Worm (Caenorhabditis elegans) whole organism, L2 larva: ENCODE results near the gene fbxc-21.
"Not testable (repeated sequence)": the region's sequence is repeated elsewhere in the genome, so short reads cannot be mapped to it uniquely, and the experiment has no call there.

Source experiments
- C34F6.9 ChIP-seq: fragments of 150-350 bp; optimal IDR thresholded peaks from 2 replicates; lab custom pipeline; 2014; ENCODE audit warnings: missing biosample characterization, missing genetic modification characterization
- R02D3.7 ChIP-seq: fragments of 150-350 bp; optimal IDR thresholded peaks from 2 replicates; lab custom pipeline; 2014; ENCODE audit warnings: missing biosample characterization, missing genetic modification characterization
- Y55F3AM.14 ChIP-seq: fragments of 200-800 bp; sonication (Bioruptor generic); optimal IDR thresholded peaks from 2 replicates; lab custom pipeline; 2018; ENCODE audit warnings: mild to moderate bottlenecking, missing genetic modification characterization, missing compliant biosample characterization
- alr-1 ChIP-seq: fragments of 150-350 bp; optimal IDR thresholded peaks from 2 replicates; lab custom pipeline; 2014; ENCODE audit warnings: missing biosample characterization, missing genetic modification characterization
- ama-1 ChIP-seq: fragments of 150-350 bp; optimal IDR thresholded peaks from 2 replicates; lab custom pipeline; 2018; ENCODE audit warnings: inconsistent platforms
- blmp-1 ChIP-seq: sonication (generic microtip); optimal IDR thresholded peaks from 2 replicates; lab custom pipeline; 2017; ENCODE audit warnings: missing genetic modification characterization, mild to moderate bottlenecking, missing compliant biosample characterization, antibody characterized with exemption, moderate library complexity; ENCODE audit not compliant: insufficient read depth
- ceh-16 ChIP-seq: fragments of 150-350 bp; optimal IDR thresholded peaks from 2 replicates; lab custom pipeline; 2014; ENCODE audit warnings: missing biosample characterization, missing genetic modification characterization
- crh-2 ChIP-seq: sonication (generic microtip); optimal IDR thresholded peaks from 2 replicates; lab custom pipeline; 2017; ENCODE audit warnings: missing biosample characterization, missing genetic modification characterization
- dmd-4 ChIP-seq: sonication (generic microtip); optimal IDR thresholded peaks from 2 replicates; lab custom pipeline; 2017; ENCODE audit warnings: missing biosample characterization, missing genetic modification characterization
- elt-1 ChIP-seq: fragments of 150-350 bp; optimal IDR thresholded peaks from 2 replicates; lab custom pipeline; 2014; ENCODE audit warnings: missing biosample characterization, missing genetic modification characterization
- fos-1 ChIP-seq: fragments of 150-350 bp; optimal IDR thresholded peaks from 2 replicates; lab custom pipeline; 2014; ENCODE audit warnings: missing biosample characterization, missing genetic modification characterization
- gmeb-1 ChIP-seq: fragments of 150-350 bp; optimal IDR thresholded peaks from 2 replicates; lab custom pipeline; 2014; ENCODE audit warnings: missing biosample characterization, missing genetic modification characterization
- lin-11 ChIP-seq: fragments of 150-350 bp; sonication (generic microtip); optimal IDR thresholded peaks from 2 replicates; lab custom pipeline; 2014; ENCODE audit warnings: missing biosample characterization, missing genetic modification characterization, inconsistent platforms, mixed read lengths
- lin-13 ChIP-seq: fragments of 150-350 bp; optimal IDR thresholded peaks from 2 replicates; lab custom pipeline; 2014; ENCODE audit warnings: missing biosample characterization, missing genetic modification reagents, missing genetic modification characterization
- lin-39 ChIP-seq: fragments of 150-350 bp; optimal IDR thresholded peaks from 2 replicates; lab custom pipeline; 2014; ENCODE audit warnings: missing biosample characterization, missing genetic modification reagents, missing genetic modification characterization
- lsy-2 ChIP-seq, 2 experiments: fragments of 150-350 bp in 1 of 2; sonication (generic microtip) in 1 of 2; optimal IDR thresholded peaks; 2 replicates each; lab custom pipeline; 2014 to 2017; ENCODE audit warnings: missing biosample characterization in 2 of 2, missing genetic modification characterization in 2 of 2
- mab-5 ChIP-seq: fragments of 150-350 bp; optimal IDR thresholded peaks from 2 replicates; lab custom pipeline; 2014; ENCODE audit warnings: missing biosample characterization, missing genetic modification characterization
- mbf-1 ChIP-seq: sonication (generic microtip); optimal IDR thresholded peaks from 2 replicates; lab custom pipeline; 2017; ENCODE audit warnings: missing biosample characterization, missing genetic modification characterization
- nhr-10 ChIP-seq: sonication (generic microtip); optimal IDR thresholded peaks from 2 replicates; lab custom pipeline; 2017; ENCODE audit warnings: missing biosample characterization, missing genetic modification characterization
- nhr-11 ChIP-seq: fragments of 150-350 bp; optimal IDR thresholded peaks from 2 replicates; lab custom pipeline; 2014; ENCODE audit warnings: missing biosample characterization, missing genetic modification characterization
- nhr-77 ChIP-seq: fragments of 150-350 bp; optimal IDR thresholded peaks from 2 replicates; lab custom pipeline; 2014; ENCODE audit warnings: missing biosample characterization, missing genetic modification characterization
- peb-1 ChIP-seq: fragments of 150-350 bp; optimal IDR thresholded peaks from 2 replicates; lab custom pipeline; 2014; ENCODE audit warnings: missing biosample characterization, missing genetic modification characterization
- sem-4 ChIP-seq: fragments of 150-350 bp; optimal IDR thresholded peaks from 2 replicates; lab custom pipeline; 2014; ENCODE audit warnings: missing biosample characterization, missing genetic modification reagents, missing genetic modification characterization
- skn-1 ChIP-seq: sonication (generic microtip); optimal IDR thresholded peaks from 2 replicates; lab custom pipeline; 2017; ENCODE audit warnings: missing biosample characterization, missing genetic modification characterization
- sma-9 ChIP-seq, 2 experiments: fragments of 150-350 bp in 1 of 2; sonication (generic microtip) in 1 of 2; optimal IDR thresholded peaks; 2 replicates each; lab custom pipeline; 2014 to 2016; ENCODE audit warnings: missing genetic modification characterization in 2 of 2, mild to moderate bottlenecking in 1 of 2, missing biosample characterization in 1 of 2, missing compliant biosample characterization in 1 of 2, missing genetic modification reagents in 1 of 2, moderate library complexity in 1 of 2
- snpc-4 ChIP-seq: fragments of 150-350 bp; optimal IDR thresholded peaks from 2 replicates; lab custom pipeline; 2014; ENCODE audit warnings: missing biosample characterization, missing genetic modification characterization
- zag-1 ChIP-seq: fragments of 150-350 bp; optimal IDR thresholded peaks from 2 replicates; lab custom pipeline; 2014; ENCODE audit warnings: missing biosample characterization, missing genetic modification characterization
- ztf-1 ChIP-seq: fragments of 200-800 bp; sonication (Bioruptor generic); conservative IDR thresholded peaks from 2 replicates; pipeline ENCODE4 v1.3.6; 2022; ENCODE audit warnings: missing genetic modification characterization, missing compliant biosample characterization
- ztf-4 ChIP-seq: fragments of 150-350 bp; optimal IDR thresholded peaks from 2 replicates; lab custom pipeline; 2014; ENCODE audit warnings: missing biosample characterization, missing genetic modification characterization

fbxc-21 gene

ce11 chrII:1662881-1663280 lies 29.8 kb downstream of the fbxc-21 start, which contains the start of gene ZC204.14:
ZC204.14 (minus strand) TSS chrII:1662949.
- TF ChIP-seq nhr-10 (tag; lab: Kevin White, UChicago) (no peak), lsy-2 (tag; optimal IDR thresholded peaks at IDR 0.05; lab: Kevin White, UChicago) (peak in 1 of 2 experiments; percentile 41)

ce11 chrII:1661300-1661838 lies 31.4 kb downstream of the fbxc-21 start:
- TF ChIP-seq lsy-2 (tag; optimal IDR thresholded peaks at IDR 0.05; lab: Kevin White, UChicago) = peak in 1 of 2 experiments; percentile 33

- not testable (repeated sequence) for TF ChIP-seq ama-1; skn-1 (tag; lab: Kevin White, UChicago); nhr-77 (tag; lab: Kevin White, UChicago)
These were observed 31.8 kb downstream of the fbxc-21 start, which contains the start of gene ZC204.13 for ce11 chrII:1660888-1661287. ZC204.13 (minus strand) TSS chrII:1660988.

ce11 chrII:1659729-1660128 lies 33.0 kb downstream of the fbxc-21 start:
- peak; percentile 21 for TF ChIP-seq fos-1 (tag; lab: Kevin White, UChicago)
- TF ChIP-seq, all 48 proteins: peak for 1; not testable (repeated sequence) for 47

- TF ChIP-seq ztf-1 (GFP tag; lab: Robert Waterston, UW) (no peak), nhr-11 (tag; lab: Kevin White, UChicago) (no peak), zag-1 (tag; lab: Kevin White, UChicago) (no peak), gmeb-1 (tag; lab: Kevin White, UChicago) (no peak)
These were observed 35.5 kb downstream of the fbxc-21 start, which contains the start of gene ZC204.12 for ce11 chrII:1657202-1657601. ZC204.12 (minus strand) TSS chrII:1657302.

ce11 chrII:1654917-1655316 lies 37.8 kb downstream of the fbxc-21 start, which contains the start of gene btb-12:
btb-12 (plus strand) TSS chrII:1655217.
- no peak for TF ChIP-seq peb-1
- no peak for TF ChIP-seq dmd-4 (tag; lab: Kevin White, UChicago)
- TF ChIP-seq lin-11 (tag; lab: Kevin White, UChicago) = no peak
- TF ChIP-seq alr-1 (tag; lab: Kevin White, UChicago) = no peak
- TF ChIP-seq Y55F3AM.14 (GFP tag; lab: Kevin White, UChicago) = no peak
- TF ChIP-seq R02D3.7 (tag; lab: Kevin White, UChicago) = no peak
- no peak for TF ChIP-seq nhr-11 (tag; lab: Kevin White, UChicago)
- TF ChIP-seq lin-39 = no peak
- TF ChIP-seq elt-1 (tag; lab: Kevin White, UChicago) = no peak
- no peak for TF ChIP-seq blmp-1 (tag; lab: Kevin White, UChicago)
- no peak for TF ChIP-seq nhr-77 (tag; lab: Kevin White, UChicago)
- no peak for TF ChIP-seq fos-1 (tag; lab: Kevin White, UChicago)
- no peak for TF ChIP-seq mbf-1
- no peak for TF ChIP-seq lsy-2 (tag; optimal IDR thresholded peaks at IDR 0.05; lab: Kevin White, UChicago)
- no peak for TF ChIP-seq crh-2 (tag; lab: Kevin White, UChicago)

- TF ChIP-seq R02D3.7 (tag; lab: Kevin White, UChicago) (no peak), lin-13 (GFP tag; lab: Kevin White, UChicago) (no peak), sma-9 (GFP tag; optimal IDR thresholded peaks at IDR 0.05; lab: Kevin White, UChicago) (no peak), sma-9 (tag; optimal IDR thresholded peaks at IDR 0.05; lab: Kevin White, UChicago) (no peak), C34F6.9 (tag; lab: Kevin White, UChicago) (no peak), ztf-4 (tag; lab: Kevin White, UChicago) (no peak), lin-11 (tag; lab: Kevin White, UChicago) (no peak), ceh-16 (tag; lab: Kevin White, UChicago) (no peak), gmeb-1 (tag; lab: Kevin White, UChicago) (no peak), nhr-10 (tag; lab: Kevin White, UChicago) (no peak), mab-5 (tag; lab: Kevin White, UChicago) (no peak), sem-4 (no peak), snpc-4 (tag; lab: Kevin White, UChicago) (no peak)
These were observed 39.3 kb downstream of the fbxc-21 start, which contains the start of gene fbxb-15 for ce11 chrII:1653397-1653796. fbxb-15 (minus strand) TSS chrII:1653497.
